Fruit fly (Drosophila melanogaster): ENCODE measurements around the gene Brd.

- TF ChIP-seq CG8478 (optimal IDR thresholded peaks at IDR 0.05) (no peak), CTCF (optimal IDR thresholded peaks at IDR 0.05) (no peak)
These were observed 20.3 kb downstream of the Brd start for dm6 chr3L:14992807-14993206.
